Worm (Caenorhabditis elegans) whole organism, L1 larva: ENCODE results near the gene set-19.

Experiments used
- C16A3.4 ChIP-seq: fragments of 150-350 bp; optimal IDR thresholded peaks from 2 replicates; lab custom pipeline; 2014; ENCODE audit warnings: missing biosample characterization, missing genetic modification characterization
- aha-1 ChIP-seq: fragments of 150-350 bp; optimal IDR thresholded peaks from 2 replicates; lab custom pipeline; 2014; ENCODE audit warnings: missing biosample characterization, missing genetic modification characterization
- alr-1 ChIP-seq: fragments of 200-800 bp; sonication (Bioruptor generic); optimal IDR thresholded peaks from 2 replicates; lab custom pipeline; 2018; ENCODE audit warnings: borderline replicate concordance, mild to moderate bottlenecking, missing genetic modification characterization, missing compliant biosample characterization
- aly-2 ChIP-seq: fragments of 150-350 bp; optimal IDR thresholded peaks from 2 replicates; lab custom pipeline; 2014; ENCODE audit warnings: missing biosample characterization, missing genetic modification characterization
- blmp-1 ChIP-seq: fragments of 150-350 bp; optimal IDR thresholded peaks from 2 replicates; lab custom pipeline; 2014; ENCODE audit warnings: missing biosample characterization, missing genetic modification characterization
- ceh-8 ChIP-seq: fragments of 200-800 bp; sonication (Bioruptor generic); optimal IDR thresholded peaks from 2 replicates; lab custom pipeline; 2018; ENCODE audit warnings: mild to moderate bottlenecking, missing genetic modification characterization, moderate library complexity, missing compliant biosample characterization
- ceh-90 ChIP-seq: sonication (generic microtip); optimal IDR thresholded peaks from 2 replicates; lab custom pipeline; 2016; ENCODE audit warnings: missing genetic modification characterization, missing compliant biosample characterization
- dpl-1 ChIP-seq, 3 experiments: fragments of 150-350 bp in 2 of 3; sonication (generic microtip) in 1 of 3; optimal IDR thresholded peaks; 2 replicates each; lab custom pipeline; 2014 to 2017; ENCODE audit warnings: missing biosample characterization in 3 of 3, missing genetic modification characterization in 3 of 3, missing genetic modification reagents in 3 of 3
- efl-1 ChIP-seq, 4 experiments: fragments of 150-350 bp; optimal IDR thresholded peaks in 3 of 4; peaks in 1 of 4; 1 replicate in 1 of 4; 2 replicates in 3 of 4; lab custom pipeline; 2014; ENCODE audit warnings: missing biosample characterization in 2 of 4, missing genetic modification characterization in 2 of 4, missing genetic modification reagents in 2 of 4
- efl-3 ChIP-seq: fragments of 200-800 bp; sonication (Bioruptor generic); optimal IDR thresholded peaks from 2 replicates; lab custom pipeline; 2018; ENCODE audit warnings: mild to moderate bottlenecking, missing genetic modification characterization, missing compliant biosample characterization
- egl-13 ChIP-seq: sonication (generic microtip); optimal IDR thresholded peaks from 2 replicates; lab custom pipeline; 2016; ENCODE audit warnings: missing genotype, missing genetic modification reagents, missing genetic modification characterization, missing compliant biosample characterization
- egl-27 ChIP-seq, 2 experiments: fragments of 150-350 bp in 1 of 2; sonication (generic microtip); optimal IDR thresholded peaks; 3 replicates each; lab custom pipeline; 2017 to 2018; ENCODE audit warnings: missing biosample characterization in 2 of 2, missing genetic modification characterization in 2 of 2, missing genetic modification reagents in 2 of 2
- elt-2 ChIP-seq: sonication (generic microtip); optimal IDR thresholded peaks from 2 replicates; lab custom pipeline; 2016; ENCODE audit warnings: missing genetic modification characterization, mild to moderate bottlenecking, inconsistent platforms, missing compliant biosample characterization, missing genetic modification reagents
- fkh-10 ChIP-seq: sonication (generic microtip); optimal IDR thresholded peaks from 2 replicates; lab custom pipeline; 2017; ENCODE audit warnings: missing biosample characterization, missing genetic modification reagents, missing genetic modification characterization
- fkh-4 ChIP-seq: sonication (generic microtip); optimal IDR thresholded peaks from 2 replicates; lab custom pipeline; 2016; ENCODE audit warnings: missing compliant biosample characterization, missing genetic modification characterization, borderline replicate concordance
- fkh-8 ChIP-seq: sonication (generic microtip); optimal IDR thresholded peaks from 2 replicates; lab custom pipeline; 2016; ENCODE audit warnings: mild to moderate bottlenecking, missing genetic modification characterization, missing compliant biosample characterization
- hpl-2 ChIP-seq: fragments of 150-350 bp; optimal IDR thresholded peaks from 2 replicates; lab custom pipeline; 2014; ENCODE audit warnings: missing biosample characterization, missing genetic modification reagents, missing genetic modification characterization
- jun-1 ChIP-seq: fragments of 150-350 bp; optimal IDR thresholded peaks from 2 replicates; lab custom pipeline; 2014; ENCODE audit warnings: missing biosample characterization, missing genetic modification reagents, missing genetic modification characterization
- lin-14 ChIP-seq: fragments of 200-800 bp; sonication (Bioruptor generic); optimal IDR thresholded peaks from 2 replicates; lab custom pipeline; 2018; ENCODE audit warnings: mild to moderate bottlenecking, missing genetic modification characterization, moderate library complexity, missing compliant biosample characterization
- lin-15B ChIP-seq: fragments of 150-350 bp; sonication (generic microtip); optimal IDR thresholded peaks from 3 replicates; lab custom pipeline; 2014; ENCODE audit warnings: missing biosample characterization, missing genetic modification characterization
- lin-35 ChIP-seq, 2 experiments: fragments of 150-350 bp; optimal IDR thresholded peaks; 2 replicates each; lab custom pipeline; 2014; ENCODE audit warnings: missing biosample characterization in 2 of 2, missing genetic modification characterization in 2 of 2, missing genetic modification reagents in 2 of 2
- lin-39 ChIP-seq: fragments of 150-350 bp; optimal IDR thresholded peaks from 2 replicates; lab custom pipeline; 2014; ENCODE audit warnings: missing biosample characterization, missing genetic modification reagents, missing genetic modification characterization
- lsy-2 ChIP-seq, 2 experiments: fragments of 150-350 bp; optimal IDR thresholded peaks; 2 replicates each; lab custom pipeline; 2014; ENCODE audit warnings: missing biosample characterization in 2 of 2, missing genetic modification characterization in 2 of 2
- mab-9 ChIP-seq: fragments of 200-800 bp; sonication (Bioruptor generic); IDR thresholded peaks from 2 replicates; pipeline ENCODE4 v1.3.6; 2022; ENCODE audit warnings: missing genetic modification reagents, missing genetic modification characterization, missing compliant biosample characterization
- nhr-12 ChIP-seq: sonication (generic microtip); optimal IDR thresholded peaks from 2 replicates; lab custom pipeline; 2017; ENCODE audit warnings: missing biosample characterization, missing genetic modification characterization
- nhr-237 ChIP-seq: fragments of 150-350 bp; optimal IDR thresholded peaks from 2 replicates; lab custom pipeline; 2014; ENCODE audit warnings: missing biosample characterization, missing genetic modification characterization
- nhr-47 ChIP-seq: sonication (generic microtip); optimal IDR thresholded peaks from 2 replicates; lab custom pipeline; 2016; ENCODE audit warnings: mild to moderate bottlenecking, missing genetic modification characterization, moderate library complexity, missing compliant biosample characterization
- nhr-71 ChIP-seq: sonication (generic microtip); optimal IDR thresholded peaks from 2 replicates; lab custom pipeline; 2016; ENCODE audit warnings: mild to moderate bottlenecking, missing genetic modification characterization, moderate library complexity, missing compliant biosample characterization
- nhr-76 ChIP-seq: sonication (generic microtip); optimal IDR thresholded peaks from 2 replicates; lab custom pipeline; 2017; ENCODE audit warnings: missing biosample characterization, missing genetic modification characterization
- snpc-4 ChIP-seq: fragments of 150-350 bp; optimal IDR thresholded peaks from 2 replicates; lab custom pipeline; 2014; ENCODE audit warnings: missing biosample characterization, missing genetic modification characterization
- snu-23 ChIP-seq: sonication (generic microtip); optimal IDR thresholded peaks from 2 replicates; lab custom pipeline; 2016; ENCODE audit warnings: missing genetic modification characterization, missing compliant biosample characterization
- sptf-1 ChIP-seq: fragments of 150-350 bp; optimal IDR thresholded peaks from 2 replicates; lab custom pipeline; 2014; ENCODE audit warnings: missing biosample characterization, missing genetic modification characterization
- sup-37 ChIP-seq: fragments of 200-800 bp; sonication (Bioruptor generic); optimal IDR thresholded peaks from 2 replicates; lab custom pipeline; 2018; ENCODE audit warnings: mild to moderate bottlenecking, missing genetic modification characterization, missing compliant biosample characterization
- unc-62 ChIP-seq: fragments of 150-350 bp; optimal IDR thresholded peaks from 2 replicates; lab custom pipeline; 2014; ENCODE audit warnings: missing biosample characterization, missing genetic modification reagents, missing genetic modification characterization
- zip-4 ChIP-seq: fragments of 200-800 bp; sonication (Bioruptor generic); optimal IDR thresholded peaks from 2 replicates; lab custom pipeline; 2018; ENCODE audit warnings: mild to moderate bottlenecking, missing genetic modification characterization, moderate library complexity, missing compliant biosample characterization
- ztf-11 ChIP-seq, 2 experiments: sonication (generic microtip); optimal IDR thresholded peaks; 2 replicates each; lab custom pipeline; 2016 to 2017; ENCODE audit warnings: missing genetic modification characterization in 2 of 2, missing biosample characterization in 1 of 2, missing compliant biosample characterization in 1 of 2

set-19 gene

DNA sequence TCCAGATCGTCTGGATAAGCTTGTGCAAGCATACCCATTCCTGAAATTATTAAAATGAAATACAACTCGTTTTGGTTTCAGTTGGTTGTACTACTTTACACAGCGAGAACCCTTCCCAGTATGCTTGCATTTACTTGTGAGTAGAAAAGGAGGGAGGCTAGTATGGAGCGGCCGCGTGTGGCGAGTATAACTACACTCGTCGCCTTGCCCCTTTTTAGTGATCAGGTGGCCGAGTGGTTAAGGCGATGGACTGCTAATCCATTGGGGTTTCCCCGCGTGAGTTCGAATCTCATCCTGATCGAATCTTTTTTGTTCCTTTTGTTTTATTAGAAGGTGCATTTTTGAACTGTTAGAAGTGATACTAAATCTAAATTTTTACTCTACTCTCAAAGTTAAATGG is 27.8 kb upstream of the set-19 start (continued):
- no peak for TF ChIP-seq blmp-1
- TF ChIP-seq sptf-1 (tag; lab: Kevin White, UChicago): no peak
- TF ChIP-seq lin-15B (tag; lab: Kevin White, UChicago): no peak
- TF ChIP-seq lsy-2 (tag; optimal IDR thresholded peaks at IDR 0.05; lab: Kevin White, UChicago): peak in 1 of 2 experiments; percentile 31
- TF ChIP-seq ztf-11 (tag; optimal IDR thresholded peaks at IDR 0.05; lab: Kevin White, UChicago): peak in 1 of 2 experiments; percentile 21
- peak; percentile 75 for TF ChIP-seq nhr-47 (tag; lab: Kevin White, UChicago)
- TF ChIP-seq alr-1 (tag; lab: Kevin White, UChicago): no peak
- no peak for TF ChIP-seq efl-3 (GFP tag; lab: Kevin White, UChicago)
- TF ChIP-seq aha-1 (tag; lab: Kevin White, UChicago): no peak
- peak; percentile 17 for TF ChIP-seq elt-2 (tag; lab: Kevin White, UChicago)
- no peak for TF ChIP-seq fkh-4
- no peak for TF ChIP-seq sup-37 (GFP tag; lab: Kevin White, UChicago)
- no peak for TF ChIP-seq lin-39 (tag; lab: Kevin White, UChicago)
- peak; percentile 6 for TF ChIP-seq efl-1 (optimal IDR thresholded peaks at IDR 0.05; lab: Kevin White, UChicago)
- TF ChIP-seq efl-1 (GFP tag; optimal IDR thresholded peaks at IDR 0.05 in 1 of 2; lab: Kevin White, UChicago): peak in 1 of 2 experiments; percentile 59
- peak; percentile 71 for TF ChIP-seq snu-23 (GFP tag; lab: Kevin White, UChicago)
- peak; percentile 58 for TF ChIP-seq lin-14 (GFP tag; lab: Kevin White, UChicago)
- no peak for TF ChIP-seq zip-4
- TF ChIP-seq fkh-10: peak; percentile 13
- no peak for TF ChIP-seq egl-13 (tag; lab: Kevin White, UChicago)
- TF ChIP-seq nhr-12 (tag; lab: Kevin White, UChicago): no peak
- peak; percentile 28 for TF ChIP-seq C16A3.4 (tag; lab: Kevin White, UChicago)
- TF ChIP-seq fkh-8: peak; percentile 20
- no peak for TF ChIP-seq dpl-1 (GFP tag; optimal IDR thresholded peaks at IDR 0.05; lab: Kevin White, UChicago)
- TF ChIP-seq nhr-71 (tag; lab: Kevin White, UChicago): peak; percentile 64
- peak; percentile 22 to 52 for TF ChIP-seq lin-35 (GFP tag; optimal IDR thresholded peaks at IDR 0.05; lab: Kevin White, UChicago)
- TF ChIP-seq ceh-90 (tag; lab: Kevin White, UChicago): no peak
- no peak for TF ChIP-seq mab-9
- no peak for TF ChIP-seq hpl-2 (GFP tag; lab: Kevin White, UChicago)
- TF ChIP-seq aly-2: peak; percentile 10
- TF ChIP-seq jun-1 (tag; lab: Kevin White, UChicago): no peak
- no peak for TF ChIP-seq egl-27 (tag; optimal IDR thresholded peaks at IDR 0.05; lab: Kevin White, UChicago)

DNA sequence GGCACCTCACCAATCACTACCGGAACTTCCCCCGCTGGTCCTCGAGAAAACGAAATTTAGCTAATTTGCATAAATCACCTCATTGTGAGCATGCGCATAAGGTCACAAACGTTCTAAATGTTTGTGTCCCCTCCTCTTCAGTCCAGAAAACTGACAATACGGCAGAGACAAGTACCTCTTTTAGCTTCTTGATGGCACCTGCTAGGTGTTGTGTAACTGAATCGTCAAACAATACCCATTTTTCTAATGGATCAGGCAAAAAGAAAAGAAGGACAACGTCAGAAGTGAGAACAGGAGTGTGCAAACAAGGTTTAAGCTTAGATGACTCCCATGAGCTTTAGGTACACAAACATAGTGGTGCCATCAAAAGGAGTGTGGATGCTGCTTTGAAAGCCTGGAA is 19.5 kb upstream of the set-19 start:
- TF ChIP-seq nhr-237: no peak
- TF ChIP-seq sup-37 (GFP tag; lab: Kevin White, UChicago): no peak
- TF ChIP-seq efl-1 (optimal IDR thresholded peaks at IDR 0.05; lab: Kevin White, UChicago): no peak
- TF ChIP-seq efl-1 (GFP tag; optimal IDR thresholded peaks at IDR 0.05 in 1 of 2; lab: Kevin White, UChicago): peak in 1 of 2 experiments; percentile 4

DNA sequence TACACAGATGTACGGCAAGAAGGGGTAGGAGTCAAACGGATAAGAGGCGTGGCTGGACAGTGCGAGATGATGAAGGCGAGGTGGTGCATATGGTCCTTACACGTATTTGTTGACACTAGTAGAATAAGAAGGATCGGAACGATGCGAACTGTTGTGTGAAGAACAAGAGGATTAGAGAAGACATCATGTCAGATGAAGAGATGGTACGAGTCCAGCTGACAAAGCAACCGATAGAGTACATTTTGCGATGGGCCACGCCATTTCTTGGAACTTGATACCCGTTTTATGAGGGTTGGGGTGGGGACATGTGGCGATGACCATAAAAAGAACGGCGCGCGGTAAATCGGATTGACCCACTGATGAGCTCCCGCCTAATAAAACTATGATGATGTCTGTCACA is 18.4 kb upstream of the set-19 start:
- TF ChIP-seq lin-35 (GFP tag; optimal IDR thresholded peaks at IDR 0.05; lab: Kevin White, UChicago): no peak
- TF ChIP-seq snu-23 (GFP tag; lab: Kevin White, UChicago): no peak
- no peak for TF ChIP-seq snpc-4 (tag; lab: Kevin White, UChicago)
- no peak for TF ChIP-seq unc-62 (GFP tag; lab: Kevin White, UChicago)
- TF ChIP-seq alr-1 (tag; lab: Kevin White, UChicago): no peak
- TF ChIP-seq ceh-8: no peak
- no peak for TF ChIP-seq fkh-8
- TF ChIP-seq jun-1 (tag; lab: Kevin White, UChicago): no peak
- no peak for TF ChIP-seq nhr-76 (tag; lab: Kevin White, UChicago)
